Worm (Caenorhabditis elegans) whole organism, L1 larva: ENCODE results near the gene parg-2.

Experiments
- C04F5.9 ChIP-seq: sonication (generic microtip); optimal IDR thresholded peaks from 2 replicates; lab custom pipeline; 2016; ENCODE audit warnings: missing genetic modification characterization, missing compliant biosample characterization
- F16B12.6 ChIP-seq: fragments of 150-350 bp; optimal IDR thresholded peaks from 2 replicates; lab custom pipeline; 2014; ENCODE audit warnings: missing biosample characterization, missing genetic modification characterization
- Y116A8C.19 ChIP-seq: sonication (generic microtip); optimal IDR thresholded peaks from 2 replicates; lab custom pipeline; 2016; ENCODE audit warnings: missing compliant biosample characterization, missing genetic modification characterization, borderline replicate concordance
- aha-1 ChIP-seq: fragments of 150-350 bp; optimal IDR thresholded peaks from 2 replicates; lab custom pipeline; 2014; ENCODE audit warnings: missing biosample characterization, missing genetic modification characterization
- alr-1 ChIP-seq: fragments of 200-800 bp; sonication (Bioruptor generic); optimal IDR thresholded peaks from 2 replicates; lab custom pipeline; 2018; ENCODE audit warnings: borderline replicate concordance, mild to moderate bottlenecking, missing genetic modification characterization, missing compliant biosample characterization
- ceh-8 ChIP-seq: fragments of 200-800 bp; sonication (Bioruptor generic); optimal IDR thresholded peaks from 2 replicates; lab custom pipeline; 2018; ENCODE audit warnings: mild to moderate bottlenecking, missing genetic modification characterization, moderate library complexity, missing compliant biosample characterization
- ces-1 ChIP-seq: fragments of 150-350 bp; optimal IDR thresholded peaks from 2 replicates; lab custom pipeline; 2014; ENCODE audit warnings: missing biosample characterization, missing genetic modification reagents, missing genetic modification characterization
- efl-1 ChIP-seq, 4 experiments: fragments of 150-350 bp; optimal IDR thresholded peaks in 3 of 4; peaks in 1 of 4; 1 replicate in 1 of 4; 2 replicates in 3 of 4; lab custom pipeline; 2014; ENCODE audit warnings: missing biosample characterization in 2 of 4, missing genetic modification characterization in 2 of 4, missing genetic modification reagents in 2 of 4
- egl-27 ChIP-seq, 2 experiments: fragments of 150-350 bp in 1 of 2; sonication (generic microtip); optimal IDR thresholded peaks; 3 replicates each; lab custom pipeline; 2017 to 2018; ENCODE audit warnings: missing biosample characterization in 2 of 2, missing genetic modification characterization in 2 of 2, missing genetic modification reagents in 2 of 2
- elt-2 ChIP-seq: sonication (generic microtip); optimal IDR thresholded peaks from 2 replicates; lab custom pipeline; 2016; ENCODE audit warnings: missing genetic modification characterization, mild to moderate bottlenecking, inconsistent platforms, missing compliant biosample characterization, missing genetic modification reagents
- elt-3 ChIP-seq, 6 experiments: fragments of 150-350 bp in 1 of 6; sonication (generic microtip); optimal IDR thresholded peaks; 2 replicates each; lab custom pipeline; 2017 to 2018; ENCODE audit warnings: missing biosample characterization in 6 of 6, missing genetic modification characterization in 6 of 6, inconsistent platforms in 1 of 6
- ets-5 ChIP-seq: fragments of 200-800 bp; sonication (Bioruptor generic); IDR thresholded peaks from 2 replicates; pipeline ENCODE4 v1.3.6; 2022; ENCODE audit warnings: missing genetic modification characterization, missing compliant biosample characterization
- fkh-4 ChIP-seq: sonication (generic microtip); optimal IDR thresholded peaks from 2 replicates; lab custom pipeline; 2016; ENCODE audit warnings: missing compliant biosample characterization, missing genetic modification characterization, borderline replicate concordance
- hlh-17 ChIP-seq: fragments of 200-800 bp; sonication (Bioruptor generic); optimal IDR thresholded peaks from 2 replicates; lab custom pipeline; 2018; ENCODE audit warnings: missing genetic modification characterization, mild to moderate bottlenecking, missing compliant biosample characterization, moderate library complexity, borderline replicate concordance
- isw-1 ChIP-seq: fragments of 200-800 bp; sonication (Bioruptor generic); IDR thresholded peaks from 2 replicates; pipeline ENCODE4 v1.3.6; 2022; ENCODE audit warnings: missing genetic modification characterization, missing compliant biosample characterization
- jun-1 ChIP-seq: fragments of 150-350 bp; optimal IDR thresholded peaks from 2 replicates; lab custom pipeline; 2014; ENCODE audit warnings: missing biosample characterization, missing genetic modification reagents, missing genetic modification characterization
- lin-15B ChIP-seq: fragments of 150-350 bp; sonication (generic microtip); optimal IDR thresholded peaks from 3 replicates; lab custom pipeline; 2014; ENCODE audit warnings: missing biosample characterization, missing genetic modification characterization
- lin-35 ChIP-seq, 2 experiments: fragments of 150-350 bp; optimal IDR thresholded peaks; 2 replicates each; lab custom pipeline; 2014; ENCODE audit warnings: missing biosample characterization in 2 of 2, missing genetic modification characterization in 2 of 2, missing genetic modification reagents in 2 of 2
- lir-3 ChIP-seq: sonication (generic microtip); optimal IDR thresholded peaks from 2 replicates; lab custom pipeline; 2016; ENCODE audit warnings: mild to moderate bottlenecking, missing genetic modification characterization, moderate library complexity, missing compliant biosample characterization; ENCODE audit not compliant: poor library complexity
- lsy-2 ChIP-seq, 2 experiments: fragments of 150-350 bp; optimal IDR thresholded peaks; 2 replicates each; lab custom pipeline; 2014; ENCODE audit warnings: missing biosample characterization in 2 of 2, missing genetic modification characterization in 2 of 2
- nhr-11 ChIP-seq: fragments of 150-350 bp; optimal IDR thresholded peaks from 2 replicates; lab custom pipeline; 2014; ENCODE audit warnings: missing biosample characterization, missing genetic modification characterization
- nhr-237 ChIP-seq: fragments of 150-350 bp; optimal IDR thresholded peaks from 2 replicates; lab custom pipeline; 2014; ENCODE audit warnings: missing biosample characterization, missing genetic modification characterization
- nhr-71 ChIP-seq: sonication (generic microtip); optimal IDR thresholded peaks from 2 replicates; lab custom pipeline; 2016; ENCODE audit warnings: mild to moderate bottlenecking, missing genetic modification characterization, moderate library complexity, missing compliant biosample characterization
- nhr-85 ChIP-seq: sonication (generic microtip); peaks from one replicate; lab custom pipeline; 2016; ENCODE audit warnings: missing genetic modification characterization, inconsistent platforms, missing compliant biosample characterization
- pax-3 ChIP-seq: fragments of 200-800 bp; sonication (Bioruptor generic); optimal IDR thresholded peaks from 2 replicates; lab custom pipeline; 2018; ENCODE audit warnings: mild to moderate bottlenecking, missing genetic modification characterization, moderate library complexity, missing compliant biosample characterization
- pqm-1 ChIP-seq: sonication (generic microtip); optimal IDR thresholded peaks from 3 replicates; lab custom pipeline; 2017; ENCODE audit warnings: missing biosample characterization, missing genetic modification characterization
- snpc-4 ChIP-seq: fragments of 150-350 bp; optimal IDR thresholded peaks from 2 replicates; lab custom pipeline; 2014; ENCODE audit warnings: missing biosample characterization, missing genetic modification characterization
- snu-23 ChIP-seq: sonication (generic microtip); optimal IDR thresholded peaks from 2 replicates; lab custom pipeline; 2016; ENCODE audit warnings: missing genetic modification characterization, missing compliant biosample characterization
- sptf-1 ChIP-seq: fragments of 150-350 bp; optimal IDR thresholded peaks from 2 replicates; lab custom pipeline; 2014; ENCODE audit warnings: missing biosample characterization, missing genetic modification characterization
- swsn-7 ChIP-seq: sonication (generic microtip); optimal IDR thresholded peaks from 2 replicates; lab custom pipeline; 2016; ENCODE audit warnings: missing genetic modification characterization, missing compliant biosample characterization
- tlp-1 ChIP-seq: fragments of 150-350 bp; optimal IDR thresholded peaks from 2 replicates; lab custom pipeline; 2014; ENCODE audit warnings: missing biosample characterization, missing genetic modification characterization
- unc-30 ChIP-seq: sonication (generic microtip); optimal IDR thresholded peaks from 2 replicates; lab custom pipeline; 2017; ENCODE audit warnings: missing biosample characterization, missing genetic modification characterization
- unc-98 ChIP-seq: fragments of 200-800 bp; sonication (Bioruptor generic); IDR thresholded peaks from 2 replicates; pipeline ENCODE4 v1.3.6; 2022; ENCODE audit warnings: missing genetic modification characterization, missing compliant biosample characterization

The parg-2 gene

DNA sequence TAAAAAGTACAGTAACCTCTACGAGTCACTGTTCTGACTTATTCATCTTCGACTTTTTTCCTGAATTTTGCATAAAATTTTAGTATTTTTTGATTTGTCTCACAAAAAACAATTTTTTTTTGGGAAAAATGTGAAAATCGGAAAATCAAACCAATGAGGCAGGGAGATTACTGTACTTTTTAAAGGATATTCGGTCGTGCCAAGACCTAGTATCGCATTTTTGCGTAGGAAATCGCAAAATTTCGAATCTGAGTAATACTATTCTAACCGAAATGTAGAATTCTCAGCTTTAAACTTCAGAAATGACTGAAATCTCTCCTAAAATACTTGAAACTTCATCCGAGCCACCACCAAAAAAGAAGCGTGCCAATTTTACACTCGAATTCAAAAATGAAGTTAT is 22.9 kb upstream of the parg-2 start, which contains the start of gene F21D5.4:
F21D5.4 (plus strand) TSS at position 301 of the 400 bp plus-strand sequence.
- TF ChIP-seq lin-15B (tag; lab: Kevin White, UChicago) (no peak), F16B12.6 (no peak), lir-3 (tag; lab: Kevin White, UChicago) (no peak), sptf-1 (no peak), efl-1 (optimal IDR thresholded peaks at IDR 0.05; lab: Kevin White, UChicago) (no peak), efl-1 (GFP tag; optimal IDR thresholded peaks at IDR 0.05 in 1 of 2; lab: Kevin White, UChicago) (peak in 1 of 2 experiments; percentile 45)

DNA sequence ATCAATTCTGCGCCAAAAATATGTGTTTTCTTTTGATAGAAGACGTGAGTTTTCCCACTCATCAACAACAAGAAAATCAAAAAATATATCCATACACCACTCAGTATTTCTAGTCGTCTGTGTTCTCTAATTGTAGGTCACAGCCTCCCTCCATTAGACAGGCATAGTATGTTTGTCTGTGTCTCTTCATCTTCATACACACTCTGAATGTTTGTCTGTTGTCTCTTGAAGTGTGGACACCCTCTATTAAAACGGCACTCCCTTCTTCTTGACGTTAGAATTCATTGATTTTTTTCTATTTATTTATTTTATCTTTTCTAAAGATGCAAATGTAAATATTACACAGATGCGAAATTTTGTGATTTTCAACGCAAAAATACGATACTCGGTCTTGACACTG is 22.4 kb upstream of the parg-2 start:
- no peak for TF ChIP-seq tlp-1 (tag; lab: Kevin White, UChicago)
- no peak for TF ChIP-seq snu-23 (GFP tag; lab: Kevin White, UChicago)
- no peak for TF ChIP-seq alr-1 (tag; lab: Kevin White, UChicago)
- TF ChIP-seq lsy-2 (tag; optimal IDR thresholded peaks at IDR 0.05; lab: Kevin White, UChicago): peak in 1 of 2 experiments; percentile 31
- TF ChIP-seq efl-1 (optimal IDR thresholded peaks at IDR 0.05; lab: Kevin White, UChicago): peak; percentile 25 to 38
- no peak for TF ChIP-seq efl-1 (GFP tag; optimal IDR thresholded peaks at IDR 0.05 in 1 of 2; lab: Kevin White, UChicago)
- TF ChIP-seq isw-1 (GFP tag; lab: Robert Waterston, UW): no peak
- peak; percentile 4 for TF ChIP-seq swsn-7 (tag; lab: Kevin White, UChicago)
- peak; percentile 17 to 21 for TF ChIP-seq lin-35 (GFP tag; optimal IDR thresholded peaks at IDR 0.05; lab: Kevin White, UChicago)
- peak; percentile 72 for TF ChIP-seq nhr-85 (tag; lab: Kevin White, UChicago)
- no peak for TF ChIP-seq ets-5 (GFP tag; lab: Robert Waterston, UW)
- TF ChIP-seq hlh-17: no peak
- no peak for TF ChIP-seq C04F5.9 (tag; lab: Kevin White, UChicago)

DNA sequence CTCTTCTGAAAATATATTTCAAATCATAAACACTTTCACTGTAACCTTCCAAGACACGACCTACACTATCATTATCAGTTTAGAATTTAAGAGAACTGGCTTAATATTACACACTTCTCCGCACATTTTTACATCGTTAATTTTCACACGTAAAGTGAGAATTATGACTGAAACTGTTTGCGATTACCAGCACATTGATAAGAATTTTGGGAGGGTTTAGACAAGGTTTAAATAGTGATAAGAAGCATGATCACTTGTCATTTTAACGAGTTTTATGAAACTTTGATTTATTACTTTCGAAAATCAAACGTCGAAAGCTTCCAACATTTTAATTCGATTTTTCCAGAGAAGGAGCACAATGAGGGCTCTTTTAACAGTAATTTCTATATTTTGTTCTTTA is 15.5 kb upstream of the parg-2 start, which contains the start of gene F21D5.3:
F21D5.3 (plus strand) TSS at position 347 of the 400 bp plus-strand sequence.
- peak in 1 of 2 experiments; percentile 42 for TF ChIP-seq lin-35 (GFP tag; optimal IDR thresholded peaks at IDR 0.05; lab: Kevin White, UChicago)
- TF ChIP-seq nhr-71 (tag; lab: Kevin White, UChicago): peak; percentile 11
- TF ChIP-seq elt-2 (tag; lab: Kevin White, UChicago): peak; percentile 93
- TF ChIP-seq pqm-1 (tag; lab: Kevin White, UChicago): peak; percentile 43
- no peak for TF ChIP-seq ceh-8 (GFP tag; lab: Kevin White, UChicago)
- no peak for TF ChIP-seq unc-98

DNA sequence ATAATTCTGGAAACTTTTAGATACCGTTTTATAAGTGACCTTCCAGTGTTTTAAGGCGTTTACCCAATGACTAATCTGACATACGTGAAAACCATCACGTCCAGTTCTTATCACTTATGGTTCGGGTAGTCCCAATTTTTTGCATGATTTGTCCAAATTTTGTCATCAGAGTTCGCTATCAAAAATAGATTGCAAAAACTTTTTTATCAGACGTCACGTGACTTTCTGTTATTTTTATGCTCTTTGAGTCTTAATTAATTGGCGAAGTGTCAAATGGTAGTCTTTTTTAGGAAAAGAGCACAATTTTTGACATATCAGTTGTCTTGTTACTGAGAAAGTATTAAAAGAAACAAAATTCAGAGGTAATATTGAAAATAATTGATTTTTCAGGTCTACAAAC is 14.7 kb upstream of the parg-2 start:
- TF ChIP-seq elt-3 (tag; optimal IDR thresholded peaks at IDR 0.05; lab: Kevin White, UChicago) (no peak), elt-2 (tag; lab: Kevin White, UChicago) (peak; percentile 86), lin-35 (GFP tag; optimal IDR thresholded peaks at IDR 0.05; lab: Kevin White, UChicago) (peak in 1 of 2 experiments; percentile 0), nhr-11 (tag; lab: Kevin White, UChicago) (no peak), unc-98 (no peak), egl-27 (tag; optimal IDR thresholded peaks at IDR 0.05; lab: Kevin White, UChicago) (no peak), efl-1 (optimal IDR thresholded peaks at IDR 0.05; lab: Kevin White, UChicago) (no peak), efl-1 (GFP tag; optimal IDR thresholded peaks at IDR 0.05 in 1 of 2; lab: Kevin White, UChicago) (no peak)

DNA sequence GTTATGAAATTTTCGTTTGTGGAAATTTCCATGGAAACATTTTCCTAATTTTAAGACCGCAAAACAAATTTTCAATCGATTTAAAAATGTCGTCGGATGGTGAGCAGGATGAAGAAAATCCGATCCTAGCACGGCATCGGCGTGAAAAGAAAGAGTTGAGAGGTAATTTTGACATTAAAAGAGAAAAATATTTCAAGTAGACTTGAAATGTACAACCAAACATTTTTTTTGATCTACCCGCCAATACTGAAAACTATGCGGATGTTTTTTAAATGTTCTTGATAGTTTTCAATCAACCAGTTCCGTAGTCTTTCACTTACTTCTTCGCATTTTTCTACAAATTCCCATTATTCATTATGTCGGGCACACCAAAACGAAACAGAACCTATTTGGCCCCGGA is 13.2 kb upstream of the parg-2 start, which contains the start of gene otub-3:
otub-3 (plus strand) TSS at position 56 of the 400 bp plus-strand sequence.
- TF ChIP-seq Y116A8C.19 (tag; lab: Kevin White, UChicago) (no peak), nhr-237 (tag; lab: Kevin White, UChicago) (no peak), jun-1 (tag; lab: Kevin White, UChicago) (no peak), lir-3 (tag; lab: Kevin White, UChicago) (no peak), fkh-4 (no peak), unc-30 (tag; lab: Kevin White, UChicago) (no peak), pax-3 (tag; lab: Kevin White, UChicago) (no peak), lsy-2 (tag; optimal IDR thresholded peaks at IDR 0.05; lab: Kevin White, UChicago) (no peak), aha-1 (tag; lab: Kevin White, UChicago) (no peak), snpc-4 (no peak), ces-1 (GFP tag; lab: Kevin White, UChicago) (no peak)
- TF ChIP-seq, all 84 proteins: peak for 0
